Fruit fly (Drosophila melanogaster) whole organism, embryonic: Measurements from ENCODE around the gene Dph3.

Experiments used
- CG1603 ChIP-seq: fragments of 200-800 bp; sonication (Bioruptor generic); optimal IDR thresholded peaks from 2 replicates; lab custom pipeline; 2019; ENCODE audit warnings: missing biosample characterization, mild to moderate bottlenecking, missing genetic modification characterization, moderate library complexity
- CG17568 ChIP-seq: fragments of 200-800 bp; sonication (Bioruptor generic); optimal IDR thresholded peaks from 2 replicates; lab custom pipeline; 2018; ENCODE audit warnings: missing biosample characterization, mild to moderate bottlenecking, missing genetic modification characterization, moderate library complexity
- CG17829 ChIP-seq: fragments of 200-800 bp; optimal IDR thresholded peaks from 2 replicates; lab custom pipeline; 2019; ENCODE audit warnings: missing biosample characterization, mild to moderate bottlenecking, missing genetic modification characterization, moderate library complexity
- CG4282 ChIP-seq: fragments of 200-800 bp; sonication (Bioruptor generic); optimal IDR thresholded peaks from 2 replicates; lab custom pipeline; 2016; ENCODE audit warnings: missing biosample characterization, missing genetic modification characterization
- Nf-YA ChIP-seq: fragments of 200-800 bp; sonication (Bioruptor generic); IDR thresholded peaks from 2 replicates; pipeline ENCODE4 v1.3.6; 2022; ENCODE audit warnings: missing biosample characterization, missing genetic modification characterization
- Stat92E ChIP-seq, 3 experiments: fragments of >200 bp in 2 of 3; fragments of 200-800 bp in 1 of 3; sonication (Bioruptor generic) in 1 of 3; optimal IDR thresholded peaks; 2 replicates each; lab custom pipeline; 2017 to 2019; ENCODE audit warnings: missing biosample characterization in 3 of 3, missing genetic modification characterization in 3 of 3, mild to moderate bottlenecking in 1 of 3, moderate library complexity in 1 of 3
- Vsx1 ChIP-seq: fragments of 200-800 bp; sonication (Bioruptor generic); optimal IDR thresholded peaks from 2 replicates; lab custom pipeline; 2017; ENCODE audit warnings: missing biosample characterization, mild to moderate bottlenecking, missing genetic modification characterization, missing genetic modification reagents
- corto ChIP-seq: fragments of 200-800 bp; sonication (Bioruptor generic); optimal IDR thresholded peaks from 2 replicates; lab custom pipeline; 2016; ENCODE audit warnings: missing biosample characterization, mild to moderate bottlenecking, missing genetic modification characterization, moderate library complexity
- danr ChIP-seq: fragments of 200-800 bp; sonication (Bioruptor generic); IDR thresholded peaks from 2 replicates; pipeline ENCODE4 v1.3.6; 2022; ENCODE audit warnings: missing biosample characterization, missing genetic modification characterization
- gsb-n ChIP-seq: fragments of 200-800 bp; sonication (Bioruptor generic); optimal IDR thresholded peaks from 3 replicates; lab custom pipeline; 2018; ENCODE audit warnings: missing biosample characterization, mild to moderate bottlenecking, missing genetic modification characterization
- sd ChIP-seq: fragments of 200-800 bp; sonication (Bioruptor generic); optimal IDR thresholded peaks from 3 replicates; lab custom pipeline; 2018; ENCODE audit warnings: missing biosample characterization, mild to moderate bottlenecking, missing genetic modification characterization, moderate library complexity
- shn ChIP-seq: fragments of 200-800 bp; sonication (Bioruptor generic); optimal IDR thresholded peaks from 3 replicates; lab custom pipeline; 2016; ENCODE audit warnings: missing biosample characterization, missing genetic modification characterization
- vnd ChIP-seq: fragments of 200-800 bp; sonication (Bioruptor generic); IDR thresholded peaks from 3 replicates; pipeline ENCODE4 v1.3.6; 2022; ENCODE audit warnings: missing biosample characterization, missing genetic modification characterization; ENCODE audit not compliant: partially characterized antibody

DNA sequence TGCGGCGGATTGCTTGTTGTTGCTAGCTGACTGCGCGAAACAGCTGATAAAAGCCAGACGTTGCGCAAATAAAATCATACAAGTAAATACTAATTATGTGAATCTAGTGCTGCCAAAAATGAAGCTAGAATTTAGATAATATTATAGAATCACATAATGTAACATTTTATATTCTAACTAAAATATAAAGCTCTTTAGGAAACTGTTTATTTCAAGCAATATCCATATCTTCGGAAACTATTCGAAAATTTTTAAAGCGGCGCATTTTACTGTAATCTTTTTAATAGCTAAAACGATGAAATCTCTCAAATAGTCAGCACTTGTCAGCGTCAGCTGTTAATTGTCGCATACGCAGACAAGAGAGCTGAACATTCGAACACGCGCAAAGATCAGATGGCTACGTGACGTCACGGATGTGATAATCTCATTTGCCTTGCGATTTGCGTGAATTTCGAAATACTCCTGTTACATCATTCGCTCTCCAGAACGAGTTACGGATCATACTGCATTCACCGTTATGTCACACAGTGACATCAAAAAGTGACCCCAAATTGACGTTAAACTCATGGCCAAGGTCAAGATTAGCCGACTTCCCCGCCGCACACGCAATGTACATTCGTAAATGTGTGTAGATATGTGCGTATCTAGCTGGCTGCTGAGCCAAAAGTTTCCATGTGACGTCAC, 11.5 kb downstream of the Dph3 start:
- TF ChIP-seq Vsx1 (no peak), shn (no peak), corto (GFP tag; lab: Kevin White, UChicago) (no peak), Stat92E (GFP tag; optimal IDR thresholded peaks at IDR 0.05; lab: Kevin White, UChicago) (no peak), Nf-YA (GFP tag; lab: Robert Waterston, UW) (no peak), vnd (GFP tag; lab: Robert Waterston, UW) (no peak), CG4282 (GFP tag; lab: Kevin White, UChicago) (no peak), CG17829 (peak; percentile 30), CG1603 (tag; lab: Kevin White, UChicago) (no peak), CG17568 (GFP tag; lab: Kevin White, UChicago) (no peak), sd (tag; lab: Kevin White, UChicago) (no peak), danr (GFP tag; lab: Robert Waterston, UW) (no peak), gsb-n (tag; lab: Kevin White, UChicago) (no peak)
